Worm (Caenorhabditis elegans) whole organism, L1 larva: ENCODE data around the gene amx-1.

ENCODE experiments used
- aly-2 ChIP-seq: fragments of 150-350 bp; optimal IDR thresholded peaks from 2 replicates; lab custom pipeline; 2014; ENCODE audit warnings: missing biosample characterization, missing genetic modification characterization
- dsc-1 ChIP-seq: sonication (generic microtip); optimal IDR thresholded peaks from 2 replicates; lab custom pipeline; 2016; ENCODE audit warnings: mild to moderate bottlenecking, missing genetic modification characterization, missing compliant biosample characterization
- fos-1 ChIP-seq: fragments of 150-350 bp; optimal IDR thresholded peaks from 2 replicates; lab custom pipeline; 2014; ENCODE audit warnings: missing biosample characterization, missing genetic modification characterization
- lsy-2 ChIP-seq, 2 experiments: fragments of 150-350 bp; optimal IDR thresholded peaks; 2 replicates each; lab custom pipeline; 2014; ENCODE audit warnings: missing biosample characterization in 2 of 2, missing genetic modification characterization in 2 of 2
- nhr-11 ChIP-seq: fragments of 150-350 bp; optimal IDR thresholded peaks from 2 replicates; lab custom pipeline; 2014; ENCODE audit warnings: missing biosample characterization, missing genetic modification characterization
- nhr-77 ChIP-seq: fragments of 150-350 bp; optimal IDR thresholded peaks from 2 replicates; lab custom pipeline; 2014; ENCODE audit warnings: missing biosample characterization, missing genetic modification characterization
- nhr-84 ChIP-seq: sonication (generic microtip); optimal IDR thresholded peaks from 2 replicates; lab custom pipeline; 2017; ENCODE audit warnings: missing biosample characterization, missing genetic modification characterization
- zag-1 ChIP-seq: fragments of 150-350 bp; optimal IDR thresholded peaks from 2 replicates; lab custom pipeline; 2014; ENCODE audit warnings: missing biosample characterization, missing genetic modification characterization

DNA sequence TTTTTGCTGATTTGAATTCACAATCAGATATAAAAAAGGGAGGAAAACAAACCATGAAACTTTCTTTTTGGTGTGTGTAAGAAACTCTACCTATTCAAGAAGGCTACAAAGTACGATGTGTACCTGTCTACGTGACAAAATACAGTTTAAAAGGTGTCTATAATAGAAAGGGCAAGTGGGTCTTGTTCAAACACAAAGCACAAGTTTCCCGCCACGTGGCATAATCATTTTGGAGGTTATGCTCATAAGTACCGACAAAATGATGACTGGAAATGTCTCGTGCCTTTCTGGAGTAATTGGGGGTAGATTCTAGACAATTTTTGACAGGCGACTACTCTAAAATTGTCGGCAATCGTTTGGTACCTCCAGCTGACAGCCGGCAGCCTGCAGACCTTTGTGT lies 52.7 kb downstream of the amx-1 start:
- TF ChIP-seq dsc-1 (tag; lab: Kevin White, UChicago) = no peak
- TF ChIP-seq nhr-11 = no peak
- TF ChIP-seq aly-2 (tag; lab: Kevin White, UChicago) = no peak
- no peak for TF ChIP-seq nhr-84
- TF ChIP-seq fos-1 = no peak
- no peak for TF ChIP-seq lsy-2 (tag; optimal IDR thresholded peaks at IDR 0.05; lab: Kevin White, UChicago)
- no peak for TF ChIP-seq zag-1 (tag; lab: Kevin White, UChicago)
- TF ChIP-seq nhr-77 (tag; lab: Kevin White, UChicago) = no peak
